Fruit fly (Drosophila melanogaster): Measurements from ENCODE around the gene bgm.

bgm gene

dm6 chr2L:14022130-14022735 is 9.4 kb downstream of the bgm start (continued):
- peak; percentile 90 for TF ChIP-seq CG13775 (GFP tag; optimal IDR thresholded peaks at IDR 0.05)
- TF ChIP-seq CG1602 (GFP tag; optimal IDR thresholded peaks at IDR 0.05), result peak; percentile 86
- TF ChIP-seq Lhr (GFP tag; optimal IDR thresholded peaks at IDR 0.05), result peak; percentile 62
- TF ChIP-seq CG11456 (GFP tag; IDR thresholded peaks at IDR 0.05), result peak; percentile 73
- no peak for TF ChIP-seq Dref (GFP tag; IDR thresholded peaks at IDR 0.05)
- TF ChIP-seq CG13424 (tag; optimal IDR thresholded peaks at IDR 0.05), result peak; percentile 98
- TF ChIP-seq emc (GFP tag; optimal IDR thresholded peaks at IDR 0.05), result no peak
- peak; percentile 89 for TF ChIP-seq seq (GFP tag; IDR thresholded peaks at IDR 0.05)
- TF ChIP-seq tio (GFP tag; optimal IDR thresholded peaks at IDR 0.05), result peak; percentile 79
- TF ChIP-seq ERR (GFP tag; optimal IDR thresholded peaks at IDR 0.05), result peak; percentile 10
- peak; percentile 96 for TF ChIP-seq CG3281 (GFP tag; optimal IDR thresholded peaks at IDR 0.05)
- TF ChIP-seq Sox100B (GFP tag; optimal IDR thresholded peaks at IDR 0.05), result peak; percentile 95
- no peak for TF ChIP-seq gfzf (GFP tag; optimal IDR thresholded peaks at IDR 0.05)
- TF ChIP-seq Nf-YA (GFP tag; IDR thresholded peaks at IDR 0.05), result peak; percentile 87
- TF ChIP-seq sob (GFP tag; IDR thresholded peaks at IDR 0.05), result peak; percentile 89
- TF ChIP-seq run (tag; optimal IDR thresholded peaks at IDR 0.05), result peak; percentile 94
- TF ChIP-seq CG12071 (GFP tag; optimal IDR thresholded peaks at IDR 0.05), result peak; percentile 66
- no peak for TF ChIP-seq CG3838 (GFP tag; optimal IDR thresholded peaks at IDR 0.05)
- TF ChIP-seq CG1647 (GFP tag; optimal IDR thresholded peaks at IDR 0.05), result peak; percentile 30
- TF ChIP-seq CG17359 (tag; optimal IDR thresholded peaks at IDR 0.05), result peak; percentile 96
- TF ChIP-seq Camta (GFP tag; optimal IDR thresholded peaks at IDR 0.05), result peak; percentile 63
- TF ChIP-seq sd (tag; optimal IDR thresholded peaks at IDR 0.05), result peak; percentile 99
- TF ChIP-seq sug (tag; optimal IDR thresholded peaks at IDR 0.05), result peak; percentile 93
- TF ChIP-seq al (GFP tag; IDR thresholded peaks at IDR 0.05), result peak; percentile 93
- peak; percentile 86 for TF ChIP-seq Vsx1 (GFP tag; optimal IDR thresholded peaks at IDR 0.05)
- peak; percentile 83 for TF ChIP-seq CG12942 (GFP tag; optimal IDR thresholded peaks at IDR 0.05)
- TF ChIP-seq CG15479 (GFP tag; optimal IDR thresholded peaks at IDR 0.05), result no peak
- TF ChIP-seq tna (GFP tag; IDR thresholded peaks at IDR 0.05; ENCODE audit: partially characterized antibody), result no peak
- TF ChIP-seq maf-S (GFP tag; optimal IDR thresholded peaks at IDR 0.05), result peak; percentile 24
- peak in 1 of 2 experiments; percentile 54 for TF ChIP-seq crp (GFP tag; optimal IDR thresholded peaks at IDR 0.05)
- no peak for TF ChIP-seq Atf-2 (GFP tag; optimal IDR thresholded peaks at IDR 0.05)
- TF ChIP-seq ssp (GFP tag; IDR thresholded peaks at IDR 0.05), result peak; percentile 86
- peak; percentile 83 for TF ChIP-seq sim (GFP tag; IDR thresholded peaks at IDR 0.05)
- peak; percentile 57 for TF ChIP-seq CG10462 (GFP tag; optimal IDR thresholded peaks at IDR 0.05)
- no peak for TF ChIP-seq CG2129 (GFP tag; IDR thresholded peaks at IDR 0.05; ENCODE audit: partially characterized antibody)
- peak; percentile 19 to 98 for TF ChIP-seq Hr51 (GFP tag; optimal IDR thresholded peaks at IDR 0.05)
- TF ChIP-seq CG11560 (tag; IDR thresholded peaks at IDR 0.05), result peak; percentile 83; the same call in 2 of the 3 replicates
- peak; percentile 97 for TF ChIP-seq grau (tag; optimal IDR thresholded peaks at IDR 0.05)
- peak; percentile 48; the same call in 1 of the 2 replicates for TF ChIP-seq CG31224 (GFP tag; IDR thresholded peaks at IDR 0.05)
- no peak for TF ChIP-seq NC2β (GFP tag; optimal IDR thresholded peaks at IDR 0.05)
- no peak for TF ChIP-seq Sin3A (optimal IDR thresholded peaks at IDR 0.05)
- peak; percentile 63 for TF ChIP-seq Lim3 (GFP tag; IDR thresholded peaks at IDR 0.05)
- peak; percentile 39 for TF ChIP-seq tx (GFP tag; optimal IDR thresholded peaks at IDR 0.05)
- TF ChIP-seq MBD-R2 (GFP tag; IDR thresholded peaks at IDR 0.05), result peak; percentile 78
- peak; percentile 92 for TF ChIP-seq fd96Cb (tag; optimal IDR thresholded peaks at IDR 0.05)
- TF ChIP-seq Aef1 (GFP tag; IDR thresholded peaks at IDR 0.05), result peak; percentile 84
- TF ChIP-seq luna (GFP tag; optimal IDR thresholded peaks at IDR 0.05), result no peak
- TF ChIP-seq pum (GFP tag; optimal IDR thresholded peaks at IDR 0.05), result peak; percentile 40
- peak; percentile 13 for TF ChIP-seq pnt (GFP tag; optimal IDR thresholded peaks at IDR 0.05)
- peak; percentile 75; the same call in 1 of the 2 replicates for TF ChIP-seq CG10321 (GFP tag; IDR thresholded peaks at IDR 0.05)
- TF ChIP-seq Mad (GFP tag; optimal IDR thresholded peaks at IDR 0.05), result no peak

Data from whole organism, embryonic.